Worm (Caenorhabditis elegans): ENCODE measurements around the gene R07E5.6.

DNA sequence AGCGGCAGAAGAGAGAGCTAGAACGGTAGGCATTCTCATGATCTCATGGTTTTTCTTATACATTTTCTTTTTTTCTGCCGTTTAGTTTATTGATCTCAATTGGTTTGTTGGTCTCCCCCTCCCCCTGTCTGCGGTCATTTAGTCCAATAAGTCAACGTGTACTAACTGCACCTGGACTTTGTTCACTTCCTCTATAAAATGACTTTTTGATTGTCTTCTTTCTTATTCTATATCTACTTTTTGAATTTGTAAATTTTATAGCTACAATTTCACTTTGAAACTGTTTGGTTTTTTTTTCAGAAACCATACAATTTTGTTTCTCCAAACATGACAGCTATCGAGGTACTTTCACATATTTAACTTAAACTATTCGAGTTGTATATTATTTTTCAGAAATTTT is 30.9 kb upstream of the R07E5.6 start, which contains the start of gene ckb-2:
- TF ChIP-seq nhr-77 (tag; optimal IDR thresholded peaks at IDR 0.05) (no peak), ceh-82 (tag; optimal IDR thresholded peaks at IDR 0.05) (no peak), elt-1 (tag; optimal IDR thresholded peaks at IDR 0.05) (no peak), zag-1 (tag; optimal IDR thresholded peaks at IDR 0.05) (no peak), snpc-4 (tag; optimal IDR thresholded peaks at IDR 0.05) (no peak), lin-13 (GFP tag; optimal IDR thresholded peaks at IDR 0.05) (no peak), ama-1 (optimal IDR thresholded peaks at IDR 0.05) (no peak), fos-1 (tag; optimal IDR thresholded peaks at IDR 0.05) (no peak), unc-39 (tag; optimal IDR thresholded peaks at IDR 0.05) (no peak), ztf-11 (tag; optimal IDR thresholded peaks at IDR 0.05) (no peak), sma-3 (GFP tag; optimal IDR thresholded peaks at IDR 0.05) (no peak), lin-39 (tag; optimal IDR thresholded peaks at IDR 0.05) (no peak), nhr-6 (tag; optimal IDR thresholded peaks at IDR 0.05) (no peak)

Measured in whole organism, L2 larva.